Worm (Caenorhabditis elegans): ENCODE results near the gene Y38F2AR.3.

DNA sequence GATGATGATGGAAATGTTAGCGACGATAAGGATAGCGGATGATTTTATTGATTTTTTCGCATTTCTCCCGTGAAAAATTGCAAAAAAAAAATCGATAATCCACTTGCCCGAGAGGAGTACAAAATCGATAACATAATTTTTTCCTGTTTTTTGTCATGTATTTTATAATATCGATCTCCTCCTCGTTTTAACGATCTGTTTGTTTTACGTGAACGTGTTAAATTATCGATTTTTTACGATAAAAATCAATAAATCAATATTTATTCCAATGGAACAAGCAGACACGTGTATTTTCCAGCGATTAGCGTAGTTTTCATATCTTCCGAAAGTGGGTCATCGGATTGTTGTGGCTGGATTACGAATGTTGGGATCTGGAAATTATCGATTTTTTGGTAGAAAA is 12.2 kb downstream of the Y38F2AR.3 start:
- TF ChIP-seq nhr-77 (tag; optimal IDR thresholded peaks at IDR 0.05) (no peak), unc-62 (GFP tag; optimal IDR thresholded peaks at IDR 0.05) (no peak), ceh-82 (tag; optimal IDR thresholded peaks at IDR 0.05) (no peak), nhr-237 (tag; optimal IDR thresholded peaks at IDR 0.05) (no peak), ceh-16 (tag; optimal IDR thresholded peaks at IDR 0.05) (no peak), ZK546.5 (tag; optimal IDR thresholded peaks at IDR 0.05) (no peak), mab-5 (tag; optimal IDR thresholded peaks at IDR 0.05) (no peak), skn-1 (tag; optimal IDR thresholded peaks at IDR 0.05) (no peak), lin-13 (GFP tag; optimal IDR thresholded peaks at IDR 0.05) (no peak), ztf-11 (tag; optimal IDR thresholded peaks at IDR 0.05) (no peak)
